Fruit fly (Drosophila melanogaster) whole organism, prepupa: ENCODE measurements around the gene CG13392.
A peak's percentile ranks its signal among the peaks of the same experiment; 100 is the strongest.

ENCODE experiments used
- Gug ChIP-seq: fragments of 200-800 bp; sonication (Bioruptor generic); IDR thresholded peaks from 2 replicates; pipeline ENCODE4 v1.3.6; 2022; ENCODE audit warnings: missing biosample characterization, missing genetic modification characterization
- Lpt ChIP-seq: fragments of 200-800 bp; sonication (Bioruptor generic); optimal IDR thresholded peaks from 3 replicates; lab custom pipeline; 2016; ENCODE audit warnings: missing biosample characterization, missing genetic modification characterization
- OdsH ChIP-seq: fragments of 200-800 bp; sonication (Bioruptor generic); optimal IDR thresholded peaks from 3 replicates; lab custom pipeline; 2016; ENCODE audit warnings: missing biosample characterization, missing genetic modification characterization
- svp ChIP-seq: fragments of 200-800 bp; sonication (Bioruptor generic); peaks from one replicate; lab custom pipeline; 2016; ENCODE audit warnings: missing biosample characterization, missing genetic modification characterization

dm6 chr2L:8376717-8377116 is 5.9 kb downstream of the CG13392 start, which contains the start of the genes CG13390 and CG17294:
- peak; percentile 100 for TF ChIP-seq svp (GFP tag; lab: Kevin White, UChicago)
- peak; percentile 99 for TF ChIP-seq OdsH (GFP tag; lab: Kevin White, UChicago)
- peak; percentile 99 for TF ChIP-seq Lpt (GFP tag; lab: Kevin White, UChicago)
- peak; percentile 99 for TF ChIP-seq Gug (GFP tag; lab: Robert Waterston, UW)
